Fruit fly (Drosophila melanogaster): ENCODE measurements around the gene BigH1.

The BigH1 gene

dm6 chr3R:14670840-14671239 is 7.6 kb downstream of the BigH1 start:
- no peak for TF ChIP-seq Myc (optimal IDR thresholded peaks at IDR 0.05)
- no peak for TF ChIP-seq h (optimal IDR thresholded peaks at IDR 0.05)
- TF ChIP-seq insv (optimal IDR thresholded peaks at IDR 0.05) = no peak
- no peak for TF ChIP-seq ttk (optimal IDR thresholded peaks at IDR 0.05)
- no peak for TF ChIP-seq Sin3A (optimal IDR thresholded peaks at IDR 0.05)
- TF ChIP-seq psq (optimal IDR thresholded peaks at IDR 0.05) = no peak

DNA sequence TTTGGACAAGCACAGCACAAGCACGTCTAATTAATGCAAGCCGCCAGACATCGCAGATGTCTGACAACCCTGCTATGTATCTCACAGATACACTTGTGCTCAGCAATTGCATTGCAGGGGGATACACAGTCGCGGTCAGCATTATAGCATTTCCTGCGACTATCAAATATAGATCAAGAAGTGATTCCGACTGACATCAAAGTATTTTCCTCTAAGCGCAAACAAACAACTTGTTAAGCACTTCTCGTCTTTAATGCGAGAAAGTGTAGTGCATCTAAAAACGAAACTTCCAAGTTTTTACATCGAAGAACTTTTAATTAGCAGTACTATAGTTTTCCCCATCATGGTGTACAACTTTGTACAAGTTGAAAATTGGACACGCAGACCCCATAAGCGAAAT is 9.7 kb downstream of the BigH1 start:
- TF ChIP-seq insv (optimal IDR thresholded peaks at IDR 0.05) = no peak
- TF ChIP-seq Sin3A (optimal IDR thresholded peaks at IDR 0.05) = no peak
- no peak for TF ChIP-seq h (optimal IDR thresholded peaks at IDR 0.05)
- TF ChIP-seq ttk (optimal IDR thresholded peaks at IDR 0.05) = no peak
- no peak for TF ChIP-seq psq (optimal IDR thresholded peaks at IDR 0.05)
- no peak for TF ChIP-seq Myc (optimal IDR thresholded peaks at IDR 0.05)

- TF ChIP-seq Sin3A (optimal IDR thresholded peaks at IDR 0.05) (no peak), Myc (optimal IDR thresholded peaks at IDR 0.05) (no peak), psq (optimal IDR thresholded peaks at IDR 0.05) (no peak), insv (optimal IDR thresholded peaks at IDR 0.05) (no peak), h (optimal IDR thresholded peaks at IDR 0.05) (no peak), ttk (optimal IDR thresholded peaks at IDR 0.05) (no peak)
Observed at dm6 chr3R:14674762-14675161, 11.5 kb downstream of the BigH1 start.

DNA sequence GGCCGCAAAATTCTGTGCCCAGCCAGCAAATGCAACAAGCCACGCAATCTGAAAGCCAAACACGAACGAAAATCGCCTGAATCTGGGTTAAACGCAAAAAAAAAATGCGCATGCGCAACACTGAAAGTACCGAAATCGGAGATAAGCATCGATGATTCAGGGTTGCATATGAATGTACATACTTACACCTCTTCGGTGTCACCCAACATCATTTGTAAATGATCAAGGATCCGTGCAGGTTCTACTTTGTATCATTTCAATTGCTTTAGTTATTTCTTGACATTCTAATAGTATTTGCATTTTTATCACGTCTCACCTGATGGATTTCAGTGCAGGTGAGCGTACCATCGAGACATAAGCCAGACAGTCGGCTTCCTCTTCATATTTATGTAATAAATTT is 13.8 kb downstream of the BigH1 start:
- TF ChIP-seq ttk (optimal IDR thresholded peaks at IDR 0.05) = no peak
- TF ChIP-seq insv (optimal IDR thresholded peaks at IDR 0.05) = no peak
- no peak for TF ChIP-seq Sin3A (optimal IDR thresholded peaks at IDR 0.05)
- no peak for TF ChIP-seq Myc (optimal IDR thresholded peaks at IDR 0.05)
- no peak for TF ChIP-seq h (optimal IDR thresholded peaks at IDR 0.05)
- TF ChIP-seq psq (optimal IDR thresholded peaks at IDR 0.05) = no peak

- no peak for TF ChIP-seq Sin3A (optimal IDR thresholded peaks at IDR 0.05)
- no peak for TF ChIP-seq ttk (optimal IDR thresholded peaks at IDR 0.05)
- no peak for TF ChIP-seq Myc (optimal IDR thresholded peaks at IDR 0.05)
- TF ChIP-seq h (optimal IDR thresholded peaks at IDR 0.05) = no peak
- TF ChIP-seq psq (optimal IDR thresholded peaks at IDR 0.05) = no peak
- no peak for TF ChIP-seq insv (optimal IDR thresholded peaks at IDR 0.05)
Observed at dm6 chr3R:14677814-14678213, 14.6 kb downstream of the BigH1 start.

DNA sequence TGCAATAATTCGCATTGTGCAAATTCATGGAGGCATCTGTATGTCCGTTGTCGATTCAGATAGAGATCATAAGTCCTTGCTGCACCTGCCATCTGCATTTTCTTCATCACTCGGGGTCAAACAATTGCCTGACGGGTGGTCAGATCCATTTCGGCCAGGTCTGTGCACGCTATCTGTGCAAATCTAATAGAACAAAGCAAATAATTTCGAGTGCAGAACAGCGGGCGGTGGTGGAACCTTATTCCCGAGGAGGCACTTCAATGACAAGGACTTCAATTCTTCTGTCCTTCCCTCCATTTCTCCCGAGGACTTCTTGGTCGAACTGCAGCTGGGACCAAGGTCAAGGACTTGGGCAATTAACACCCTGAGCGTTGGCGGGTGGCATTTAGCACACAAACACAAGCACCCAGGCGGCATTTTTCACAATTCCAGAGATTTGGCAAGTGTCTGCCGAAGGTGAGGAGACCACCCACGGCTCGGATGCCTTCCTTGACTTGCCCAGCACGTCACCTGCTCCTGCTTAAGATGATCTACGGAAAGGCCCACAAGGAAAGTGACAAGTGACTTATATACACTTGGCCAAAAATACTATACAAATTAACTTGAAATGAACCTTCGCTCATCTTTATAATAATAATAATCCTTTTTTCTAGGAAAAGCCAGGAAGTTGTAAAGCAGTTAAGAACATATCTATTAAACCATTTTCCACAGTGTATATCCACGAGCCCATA is 16.3 kb downstream of the BigH1 start:
- TF ChIP-seq psq (optimal IDR thresholded peaks at IDR 0.05) (no peak), insv (optimal IDR thresholded peaks at IDR 0.05) (no peak), Sin3A (optimal IDR thresholded peaks at IDR 0.05) (no peak), ttk (optimal IDR thresholded peaks at IDR 0.05) (no peak), Myc (optimal IDR thresholded peaks at IDR 0.05) (no peak), h (optimal IDR thresholded peaks at IDR 0.05) (no peak)

DNA sequence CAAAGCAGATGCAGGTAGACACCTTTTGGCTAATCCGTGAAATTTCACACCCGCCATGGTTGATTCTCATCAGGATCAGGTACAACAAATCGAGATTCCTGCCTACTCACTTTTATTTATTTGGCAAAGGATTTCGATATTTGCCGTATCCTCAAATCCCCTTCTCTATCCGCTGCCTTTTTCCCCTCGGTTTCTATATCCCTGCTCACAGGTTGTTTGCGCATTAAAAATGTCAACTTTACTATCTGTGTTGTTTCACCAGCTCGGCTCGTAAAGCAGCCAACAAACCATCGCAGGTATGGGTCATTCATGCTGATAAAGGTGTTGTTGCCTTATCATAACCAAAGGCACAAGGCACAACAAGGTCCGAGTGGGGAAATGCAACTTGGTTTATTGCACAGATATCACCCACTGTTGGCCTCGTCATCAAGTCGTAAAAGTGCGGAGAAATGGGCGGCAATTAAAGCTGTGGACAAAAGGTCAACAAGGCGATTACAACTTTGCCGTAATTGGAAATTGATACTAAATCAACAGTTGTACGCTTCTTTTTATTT is 16.9 kb downstream of the BigH1 start:
- TF ChIP-seq insv (optimal IDR thresholded peaks at IDR 0.05) = no peak
- TF ChIP-seq psq (optimal IDR thresholded peaks at IDR 0.05) = no peak
- TF ChIP-seq Sin3A (optimal IDR thresholded peaks at IDR 0.05) = no peak
- TF ChIP-seq ttk (optimal IDR thresholded peaks at IDR 0.05) = no peak
- no peak for TF ChIP-seq h (optimal IDR thresholded peaks at IDR 0.05)
- no peak for TF ChIP-seq Myc (optimal IDR thresholded peaks at IDR 0.05)

DNA sequence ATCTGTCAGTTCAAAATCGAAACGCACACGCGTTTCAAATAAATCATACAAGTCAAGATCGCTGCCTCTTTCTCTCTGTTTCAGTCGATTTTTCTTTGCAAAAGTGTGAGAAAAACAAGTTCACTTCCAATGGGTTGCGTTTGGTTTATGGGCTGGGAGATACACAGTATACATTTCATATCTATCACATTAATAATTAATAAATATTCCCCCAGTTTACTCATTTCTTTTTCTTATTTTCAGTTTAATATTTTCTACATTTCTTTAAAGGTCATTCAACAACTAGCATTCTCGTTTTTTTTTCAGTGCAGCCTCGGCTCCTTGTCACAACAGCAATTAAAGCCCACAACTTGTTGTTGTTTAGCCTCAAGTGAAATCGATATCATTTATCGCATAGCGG is 20.7 kb downstream of the BigH1 start:
- TF ChIP-seq h (optimal IDR thresholded peaks at IDR 0.05) (no peak), insv (optimal IDR thresholded peaks at IDR 0.05) (no peak), psq (optimal IDR thresholded peaks at IDR 0.05) (no peak), Myc (optimal IDR thresholded peaks at IDR 0.05) (no peak), Sin3A (optimal IDR thresholded peaks at IDR 0.05) (no peak), ttk (optimal IDR thresholded peaks at IDR 0.05) (no peak)

DNA sequence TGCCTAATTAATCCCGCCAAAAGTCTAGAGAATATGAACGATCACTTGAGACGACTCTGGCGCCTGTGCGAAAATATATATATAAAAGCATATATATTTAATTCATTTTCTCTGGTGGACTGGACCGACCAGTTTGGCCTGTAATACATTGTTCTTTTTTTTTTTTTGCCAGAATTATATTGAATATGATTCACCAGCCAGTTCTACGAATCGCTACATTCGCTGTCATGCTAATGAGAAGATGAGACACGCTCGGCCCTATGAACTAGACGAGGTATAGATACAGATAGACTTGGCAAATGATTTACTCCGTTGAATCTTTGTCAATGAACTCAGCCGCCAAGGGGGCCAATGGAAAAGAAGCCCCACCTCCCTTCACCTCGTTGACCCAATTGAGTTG is 24.0 kb downstream of the BigH1 start:
- TF ChIP-seq Sin3A (optimal IDR thresholded peaks at IDR 0.05) (no peak), psq (optimal IDR thresholded peaks at IDR 0.05) (no peak), ttk (optimal IDR thresholded peaks at IDR 0.05) (no peak), Myc (optimal IDR thresholded peaks at IDR 0.05) (no peak), insv (optimal IDR thresholded peaks at IDR 0.05) (no peak), h (optimal IDR thresholded peaks at IDR 0.05) (no peak)

- TF ChIP-seq insv (optimal IDR thresholded peaks at IDR 0.05) = no peak
- TF ChIP-seq psq (optimal IDR thresholded peaks at IDR 0.05) = no peak
- TF ChIP-seq Myc (optimal IDR thresholded peaks at IDR 0.05) = no peak
- TF ChIP-seq h (optimal IDR thresholded peaks at IDR 0.05) = no peak
- no peak for TF ChIP-seq ttk (optimal IDR thresholded peaks at IDR 0.05)
- no peak for TF ChIP-seq Sin3A (optimal IDR thresholded peaks at IDR 0.05)
Observed at dm6 chr3R:14690065-14690464, 26.8 kb downstream of the BigH1 start.

- no peak for TF ChIP-seq insv (optimal IDR thresholded peaks at IDR 0.05)
- TF ChIP-seq Myc (optimal IDR thresholded peaks at IDR 0.05) = no peak
- no peak for TF ChIP-seq Sin3A (optimal IDR thresholded peaks at IDR 0.05)
- no peak for TF ChIP-seq h (optimal IDR thresholded peaks at IDR 0.05)
- no peak for TF ChIP-seq ttk (optimal IDR thresholded peaks at IDR 0.05)
- TF ChIP-seq psq (optimal IDR thresholded peaks at IDR 0.05) = no peak
Observed at dm6 chr3R:14691019-14691777, 27.9 kb downstream of the BigH1 start.

Data from Kc167 (cell line).